Fruit fly (Drosophila melanogaster) whole organism, embryonic: ENCODE data around the gene CG6693.

Source experiments
- ATbp ChIP-seq: fragments of 200-800 bp; sonication (Bioruptor generic); optimal IDR thresholded peaks from 2 replicates; lab custom pipeline; 2017; ENCODE audit warnings: missing biosample characterization, mild to moderate bottlenecking, missing genetic modification characterization, missing genetic modification reagents
- Abd-B ChIP-seq: fragments of 200-800 bp; sonication (Bioruptor generic); optimal IDR thresholded peaks from 2 replicates; lab custom pipeline; 2018; ENCODE audit warnings: missing biosample characterization, mild to moderate bottlenecking, missing genetic modification characterization, moderate library complexity
- Bgb ChIP-seq: fragments of 200-800 bp; sonication (Bioruptor generic); IDR thresholded peaks from 2 replicates; pipeline ENCODE4 v1.3.6; 2022; ENCODE audit warnings: missing biosample characterization, missing genetic modification characterization; ENCODE audit not compliant: partially characterized antibody
- Bteb2 ChIP-seq: fragments of 200-800 bp; sonication (Bioruptor generic); optimal IDR thresholded peaks from 2 replicates; lab custom pipeline; 2016; ENCODE audit warnings: missing biosample characterization, missing genetic modification characterization
- CG11085 ChIP-seq: fragments of 200-800 bp; sonication (Bioruptor generic); IDR thresholded peaks from 2 replicates; pipeline ENCODE4 v1.3.6; 2022; ENCODE audit warnings: missing biosample characterization, missing genetic modification characterization
- CG11456 ChIP-seq: fragments of 200-800 bp; sonication (Bioruptor generic); IDR thresholded peaks from 3 replicates; pipeline ENCODE4 v1.3.6; 2022; ENCODE audit warnings: missing biosample characterization, missing genetic modification characterization
- CG12104 ChIP-seq: fragments of 200-800 bp; sonication (Bioruptor generic); optimal IDR thresholded peaks from 3 replicates; lab custom pipeline; 2016; ENCODE audit warnings: missing biosample characterization, missing genetic modification characterization
- CG13296 ChIP-seq: fragments of 200-800 bp; sonication (Bioruptor generic); optimal IDR thresholded peaks from 3 replicates; lab custom pipeline; 2018; ENCODE audit warnings: missing biosample characterization, mild to moderate bottlenecking, missing genetic modification characterization
- CG13424 ChIP-seq: fragments of 200-800 bp; sonication (Bioruptor generic); optimal IDR thresholded peaks from 2 replicates; lab custom pipeline; 2019; ENCODE audit warnings: missing biosample characterization, mild to moderate bottlenecking, missing genetic modification characterization, moderate library complexity
- CG14710 ChIP-seq: fragments of 200-800 bp; sonication (Bioruptor generic); optimal IDR thresholded peaks from 3 replicates; lab custom pipeline; 2019; ENCODE audit warnings: missing biosample characterization, mild to moderate bottlenecking, missing genetic modification characterization, moderate library complexity
- CG15479 ChIP-seq: fragments of 200-800 bp; sonication (Bioruptor generic); optimal IDR thresholded peaks from 3 replicates; lab custom pipeline; 2019; ENCODE audit warnings: missing biosample characterization, mild to moderate bottlenecking, missing genetic modification characterization, moderate library complexity
- CG15514 ChIP-seq: fragments of 200-800 bp; sonication (Bioruptor generic); optimal IDR thresholded peaks from 3 replicates; lab custom pipeline; 2017; ENCODE audit warnings: missing biosample characterization, missing genetic modification characterization, mild to moderate bottlenecking, moderate library complexity, missing genetic modification reagents
- CG2116 ChIP-seq: fragments of 200-800 bp; sonication (Bioruptor generic); optimal IDR thresholded peaks from 3 replicates; lab custom pipeline; 2018; ENCODE audit warnings: missing biosample characterization, mild to moderate bottlenecking, missing genetic modification characterization
- CG30020 ChIP-seq: fragments of 200-800 bp; optimal IDR thresholded peaks from 2 replicates; lab custom pipeline; 2019; ENCODE audit warnings: missing biosample characterization, mild to moderate bottlenecking, missing genetic modification characterization, moderate library complexity
- CG33213 ChIP-seq: fragments of 200-800 bp; sonication (Bioruptor generic); optimal IDR thresholded peaks from 3 replicates; lab custom pipeline; 2016; ENCODE audit warnings: missing biosample characterization, missing genetic modification characterization
- CG34422 ChIP-seq: fragments of 200-800 bp; sonication (Bioruptor generic); IDR thresholded peaks from 3 replicates; pipeline ENCODE4 v1.3.6; 2022; ENCODE audit warnings: missing biosample characterization, missing genetic modification characterization
- CG42726 ChIP-seq: fragments of 200-800 bp; sonication (Bioruptor generic); IDR thresholded peaks from 2 replicates; pipeline ENCODE4 v1.3.6; 2022; ENCODE audit warnings: missing biosample characterization, missing genetic modification characterization; ENCODE audit not compliant: partially characterized antibody
- CG4404 ChIP-seq: fragments of 200-800 bp; sonication (Bioruptor generic); IDR thresholded peaks from 2 replicates; pipeline ENCODE4 v1.3.6; 2022; ENCODE audit warnings: missing biosample characterization, missing genetic modification characterization
- CG4854 ChIP-seq: fragments of 200-800 bp; sonication (Bioruptor generic); optimal IDR thresholded peaks from 2 replicates; lab custom pipeline; 2016; ENCODE audit warnings: missing biosample characterization, missing genetic modification characterization, inconsistent platforms
- CG8388 ChIP-seq: fragments of 200-800 bp; sonication (Bioruptor generic); optimal IDR thresholded peaks from 2 replicates; lab custom pipeline; 2019; ENCODE audit warnings: missing biosample characterization, mild to moderate bottlenecking, missing genetic modification characterization, moderate library complexity
- CG9817 ChIP-seq: fragments of 200-800 bp; sonication (Bioruptor generic); optimal IDR thresholded peaks from 2 replicates; lab custom pipeline; 2018; ENCODE audit warnings: missing biosample characterization, mild to moderate bottlenecking, missing genetic modification characterization, moderate library complexity
- CHES-1-like ChIP-seq: fragments of 200-800 bp; sonication (Bioruptor generic); optimal IDR thresholded peaks from 2 replicates; lab custom pipeline; 2016; ENCODE audit warnings: missing biosample characterization, missing genetic modification characterization
- CrebB ChIP-seq: fragments of 200-800 bp; sonication (Bioruptor generic); optimal IDR thresholded peaks from 3 replicates; lab custom pipeline; 2018; ENCODE audit warnings: missing biosample characterization, mild to moderate bottlenecking, missing genetic modification characterization
- D19A ChIP-seq: fragments of 200-800 bp; optimal IDR thresholded peaks from 3 replicates; lab custom pipeline; 2019; ENCODE audit warnings: missing biosample characterization, mild to moderate bottlenecking, missing genetic modification characterization, moderate library complexity
- Dll ChIP-seq: fragments of 200-800 bp; sonication (Bioruptor generic); IDR thresholded peaks from 4 replicates; pipeline ENCODE4 v1.3.6; 2022; ENCODE audit warnings: missing biosample characterization, missing genetic modification characterization; ENCODE audit not compliant: partially characterized antibody
- E2f2 ChIP-seq: fragments of 200-800 bp; sonication (Bioruptor generic); IDR thresholded peaks from 2 replicates; pipeline ENCODE4 v1.3.6; 2022; ENCODE audit warnings: missing biosample characterization, missing genetic modification characterization
- HLH4C ChIP-seq: fragments of 200-800 bp; sonication (Bioruptor generic); IDR thresholded peaks from 3 replicates; pipeline ENCODE4 v1.3.6; 2022; ENCODE audit warnings: missing biosample characterization, missing genetic modification characterization; ENCODE audit not compliant: partially characterized antibody
- Hmr ChIP-seq: fragments of 200-800 bp; sonication (Bioruptor generic); optimal IDR thresholded peaks from 3 replicates; lab custom pipeline; 2017; ENCODE audit warnings: mild to moderate bottlenecking, missing biosample characterization, missing genetic modification reagents, missing genetic modification characterization
- Hmx ChIP-seq: fragments of 200-800 bp; sonication (Bioruptor generic); optimal IDR thresholded peaks from 2 replicates; lab custom pipeline; 2016; ENCODE audit warnings: missing biosample characterization, missing genetic modification characterization
- MESR4 ChIP-seq: fragments of 200-800 bp; sonication (Bioruptor generic); optimal IDR thresholded peaks from 2 replicates; lab custom pipeline; 2018; ENCODE audit warnings: missing biosample characterization, mild to moderate bottlenecking, missing genetic modification characterization, moderate library complexity
- Nf-YC ChIP-seq: fragments of 200-800 bp; optimal IDR thresholded peaks from 3 replicates; lab custom pipeline; 2019; ENCODE audit warnings: missing biosample characterization, mild to moderate bottlenecking, missing genetic modification characterization, moderate library complexity
- Poxn ChIP-seq: fragments of 200-800 bp; sonication (Bioruptor generic); IDR thresholded peaks from 2 replicates; pipeline ENCODE4 v1.3.6; 2022; ENCODE audit warnings: missing biosample characterization, missing genetic modification characterization
- Scr ChIP-seq: fragments of 200-800 bp; sonication (Bioruptor generic); IDR thresholded peaks from 2 replicates; pipeline ENCODE4 v1.3.6; 2022; ENCODE audit warnings: missing biosample characterization, missing genetic modification characterization; ENCODE audit not compliant: partially characterized antibody
- Sin3A ChIP-seq: fragments of >200 bp; optimal IDR thresholded peaks from 2 replicates; lab custom pipeline; 2018
- Sox100B ChIP-seq: fragments of 200-800 bp; sonication (Bioruptor generic); optimal IDR thresholded peaks from 3 replicates; lab custom pipeline; 2018; ENCODE audit warnings: missing biosample characterization, mild to moderate bottlenecking, missing genetic modification characterization
- Tbp ChIP-seq: fragments of >200 bp; optimal IDR thresholded peaks from 2 replicates; lab custom pipeline; 2018; ENCODE audit warnings: missing biosample characterization, missing genetic modification characterization
- gem ChIP-seq: fragments of 200-800 bp; sonication (Bioruptor generic); optimal IDR thresholded peaks from 2 replicates; lab custom pipeline; 2019; ENCODE audit warnings: missing biosample characterization, mild to moderate bottlenecking, missing genetic modification characterization, moderate library complexity
- grau ChIP-seq: fragments of 200-800 bp; optimal IDR thresholded peaks from 3 replicates; lab custom pipeline; 2019; ENCODE audit warnings: missing biosample characterization, mild to moderate bottlenecking, missing genetic modification characterization, moderate library complexity
- jumu ChIP-seq: fragments of 200-800 bp; sonication (Bioruptor generic); optimal IDR thresholded peaks from 3 replicates; lab custom pipeline; 2016; ENCODE audit warnings: missing biosample characterization, missing genetic modification characterization
- kni ChIP-seq: fragments of 200-800 bp; sonication (Bioruptor generic); optimal IDR thresholded peaks from 3 replicates; lab custom pipeline; 2017; ENCODE audit warnings: mild to moderate bottlenecking, missing biosample characterization, missing genetic modification reagents, missing genetic modification characterization
- lilli ChIP-seq: fragments of 200-800 bp; sonication (Bioruptor generic); optimal IDR thresholded peaks from 3 replicates; lab custom pipeline; 2016; ENCODE audit warnings: missing biosample characterization, missing genetic modification characterization
- nau ChIP-seq: fragments of 200-800 bp; sonication (Bioruptor generic); optimal IDR thresholded peaks from 3 replicates; lab custom pipeline; 2017; ENCODE audit warnings: missing biosample characterization, mild to moderate bottlenecking, missing genetic modification characterization, missing genetic modification reagents
- pzg ChIP-seq: fragments of 200-800 bp; sonication (Bioruptor generic); optimal IDR thresholded peaks from 3 replicates; lab custom pipeline; 2018; ENCODE audit warnings: missing biosample characterization, mild to moderate bottlenecking, missing genetic modification characterization, moderate library complexity
- row ChIP-seq: fragments of 200-800 bp; sonication (Bioruptor generic); IDR thresholded peaks from 3 replicates; pipeline ENCODE4 v1.3.6; 2022; ENCODE audit warnings: missing biosample characterization, missing genetic modification characterization
- sens ChIP-seq: fragments of 200-800 bp; sonication (Bioruptor generic); peaks from one replicate; lab custom pipeline; 2016; ENCODE audit warnings: missing biosample characterization, missing genetic modification characterization
- sisA ChIP-seq: fragments of 200-800 bp; sonication (Bioruptor generic); IDR thresholded peaks from 2 replicates; pipeline ENCODE4 v1.3.6; 2022; ENCODE audit warnings: missing biosample characterization, missing genetic modification characterization
- slp2 ChIP-seq: fragments of 200-800 bp; sonication (Bioruptor generic); optimal IDR thresholded peaks from 2 replicates; lab custom pipeline; 2016; ENCODE audit warnings: missing biosample characterization, missing genetic modification characterization
- stwl ChIP-seq: fragments of 200-800 bp; sonication (Bioruptor generic); optimal IDR thresholded peaks from 3 replicates; lab custom pipeline; 2018; ENCODE audit warnings: missing biosample characterization, mild to moderate bottlenecking, missing genetic modification characterization, moderate library complexity
- tio ChIP-seq: fragments of 200-800 bp; sonication (Bioruptor generic); optimal IDR thresholded peaks from 2 replicates; lab custom pipeline; 2017; ENCODE audit warnings: missing biosample characterization, missing genetic modification characterization, inconsistent platforms
- tup ChIP-seq: fragments of 200-800 bp; sonication (Bioruptor generic); optimal IDR thresholded peaks from 2 replicates; lab custom pipeline; 2016; ENCODE audit warnings: missing biosample characterization, mild to moderate bottlenecking, missing genetic modification characterization, moderate library complexity

CG6693 gene

dm6 chr3R:11222587-11222986 is 1.1 kb upstream of the CG6693 start (continued):
- no peak for TF ChIP-seq ATbp (GFP tag; lab: Kevin White, UChicago)
- TF ChIP-seq CG11085 = no peak
- TF ChIP-seq CG12104 (GFP tag; lab: Kevin White, UChicago) = no peak
- no peak for TF ChIP-seq Tbp (GFP tag; lab: Kevin White, UChicago)
- no peak for TF ChIP-seq CG30020 (tag; lab: Kevin White, UChicago)
- TF ChIP-seq Bteb2 (GFP tag; lab: Kevin White, UChicago) = no peak
- TF ChIP-seq kni = no peak
- no peak for TF ChIP-seq CG11456 (GFP tag; lab: Robert Waterston, UW)
- no peak for TF ChIP-seq CG42726
- TF ChIP-seq tup = no peak
- TF ChIP-seq CG4404 (GFP tag; lab: Robert Waterston, UW) = no peak
- TF ChIP-seq, all 482 proteins: peak for 5

dm6 chr3R:11219883-11220282 is 1.6 kb downstream of the CG6693 start, which contains the start of gene CG6689:
Gene CG6689, minus strand, starts transcription at chr3R:11220064.
- TF ChIP-seq CG13424 (tag; lab: Kevin White, UChicago) (peak; percentile 22), CG15479 (peak; percentile 78), Hmr (GFP tag; lab: Kevin White, UChicago) (peak; percentile 31), CG13296 (peak; percentile 15), slp2 (no peak), Poxn (no peak), CG4854 (peak; percentile 1), Bgb (GFP tag; lab: Robert Waterston, UW) (peak; percentile 32; the same call in 1 of the 2 replicates), lilli (GFP tag; lab: Kevin White, UChicago) (peak; percentile 43), CG2116 (GFP tag; lab: Kevin White, UChicago) (peak; percentile 80), CG33213 (GFP tag; lab: Kevin White, UChicago) (peak; percentile 9), sisA (GFP tag; lab: Robert Waterston, UW) (no peak), gem (tag; lab: Kevin White, UChicago) (peak; percentile 16), CrebB (tag; lab: Kevin White, UChicago) (peak; percentile 8), jumu (GFP tag; lab: Kevin White, UChicago) (peak; percentile 23), CG34422 (GFP tag; lab: Robert Waterston, UW) (peak; percentile 41; the same call in 1 of the 3 replicates), stwl (tag; lab: Kevin White, UChicago) (peak; percentile 40), Abd-B (GFP tag; lab: Kevin White, UChicago) (no peak), Scr (0 out of 2 replicates have a peak, but pooled peaks have one; percentile 20), CG14710 (tag; lab: Kevin White, UChicago) (peak; percentile 47), Sin3A (lab: Kevin White, UChicago) (peak; percentile 42), grau (tag; lab: Kevin White, UChicago) (peak; percentile 25), pzg (GFP tag; lab: Kevin White, UChicago) (peak; percentile 76), sens (GFP tag; lab: Kevin White, UChicago) (peak; percentile 83), CG8388 (GFP tag; lab: Kevin White, UChicago) (peak; percentile 24), Hmx (GFP tag; lab: Kevin White, UChicago) (peak; percentile 1), D19A (tag; lab: Kevin White, UChicago) (peak; percentile 3), CG9817 (no peak), CHES-1-like (peak; percentile 13), Sox100B (no peak), CG15514 (peak; percentile 33), MESR4 (GFP tag; lab: Kevin White, UChicago) (peak; percentile 87), tio (GFP tag; lab: Kevin White, UChicago) (no peak), Nf-YC (peak; percentile 5), Dll (GFP tag; lab: Robert Waterston, UW) (no peak), row (GFP tag; lab: Robert Waterston, UW) (peak; percentile 92), HLH4C (GFP tag; lab: Robert Waterston, UW) (0 out of 3 replicates have a peak, but pooled peaks have one; percentile 15), nau (GFP tag; lab: Kevin White, UChicago) (no peak), E2f2 (GFP tag; lab: Robert Waterston, UW) (peak; percentile 77)
